Worm (Caenorhabditis elegans) whole organism, L2 larva: ENCODE data around the gene irld-9.

ENCODE experiments used
- ZK546.5 ChIP-seq: sonication (generic microtip); optimal IDR thresholded peaks from 2 replicates; lab custom pipeline; 2017; ENCODE audit warnings: missing biosample characterization, missing genetic modification characterization
- aly-2 ChIP-seq: fragments of 150-350 bp; optimal IDR thresholded peaks from 2 replicates; lab custom pipeline; 2014; ENCODE audit warnings: missing biosample characterization, missing genetic modification characterization
- dmd-4 ChIP-seq: sonication (generic microtip); optimal IDR thresholded peaks from 2 replicates; lab custom pipeline; 2017; ENCODE audit warnings: missing biosample characterization, missing genetic modification characterization
- fos-1 ChIP-seq: fragments of 150-350 bp; optimal IDR thresholded peaks from 2 replicates; lab custom pipeline; 2014; ENCODE audit warnings: missing biosample characterization, missing genetic modification characterization
- nhr-10 ChIP-seq: sonication (generic microtip); optimal IDR thresholded peaks from 2 replicates; lab custom pipeline; 2017; ENCODE audit warnings: missing biosample characterization, missing genetic modification characterization
- nhr-12 ChIP-seq: fragments of 150-350 bp; optimal IDR thresholded peaks from 2 replicates; lab custom pipeline; 2014; ENCODE audit warnings: missing biosample characterization, missing genetic modification characterization
- nhr-21 ChIP-seq: fragments of 150-350 bp; optimal IDR thresholded peaks from 2 replicates; lab custom pipeline; 2014; ENCODE audit warnings: missing biosample characterization, missing genetic modification characterization
- nhr-237 ChIP-seq: fragments of 150-350 bp; optimal IDR thresholded peaks from 2 replicates; lab custom pipeline; 2014; ENCODE audit warnings: missing biosample characterization, missing genetic modification characterization
- nhr-77 ChIP-seq: fragments of 150-350 bp; optimal IDR thresholded peaks from 2 replicates; lab custom pipeline; 2014; ENCODE audit warnings: missing biosample characterization, missing genetic modification characterization
- skn-1 ChIP-seq: sonication (generic microtip); optimal IDR thresholded peaks from 2 replicates; lab custom pipeline; 2017; ENCODE audit warnings: missing biosample characterization, missing genetic modification characterization
- snpc-4 ChIP-seq: fragments of 150-350 bp; optimal IDR thresholded peaks from 2 replicates; lab custom pipeline; 2014; ENCODE audit warnings: missing biosample characterization, missing genetic modification characterization
- unc-55 ChIP-seq: fragments of 150-350 bp; sonication (generic microtip); optimal IDR thresholded peaks from 3 replicates; lab custom pipeline; 2014; ENCODE audit warnings: missing biosample characterization, missing genetic modification reagents, missing genetic modification characterization
- ztf-11 ChIP-seq: sonication (generic microtip); optimal IDR thresholded peaks from 2 replicates; lab custom pipeline; 2017; ENCODE audit warnings: missing biosample characterization, missing genetic modification characterization

DNA sequence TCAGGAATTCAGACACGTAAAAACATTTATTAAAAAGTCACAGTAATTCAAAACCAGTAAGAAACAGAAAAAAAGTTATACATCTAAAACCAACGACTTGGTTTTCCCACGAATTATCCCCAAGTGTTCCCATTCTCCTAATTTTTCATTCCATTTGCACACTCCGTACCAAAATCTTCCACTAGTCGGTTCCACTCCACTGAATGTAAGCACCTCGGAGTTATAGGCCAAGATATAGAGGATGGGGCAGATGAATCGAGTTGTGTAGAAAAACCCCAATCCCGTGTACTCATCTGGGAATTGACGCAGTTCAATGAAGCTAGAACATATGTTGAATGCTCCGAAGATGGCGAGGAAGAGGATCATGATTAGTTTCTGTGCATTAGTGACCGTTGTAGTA, 48.5 kb upstream of the irld-9 start:
- TF ChIP-seq aly-2 (tag; lab: Kevin White, UChicago) = no peak
- TF ChIP-seq nhr-237 (tag; lab: Kevin White, UChicago) = no peak
- no peak for TF ChIP-seq nhr-21 (tag; lab: Kevin White, UChicago)
- TF ChIP-seq nhr-77 (tag; lab: Kevin White, UChicago) = no peak
- TF ChIP-seq nhr-12 (tag; lab: Kevin White, UChicago) = no peak
- TF ChIP-seq skn-1 (tag; lab: Kevin White, UChicago) = no peak
- no peak for TF ChIP-seq snpc-4
- no peak for TF ChIP-seq fos-1 (tag; lab: Kevin White, UChicago)
- TF ChIP-seq nhr-10 (tag; lab: Kevin White, UChicago) = no peak
- TF ChIP-seq unc-55 (GFP tag; lab: Kevin White, UChicago) = no peak
- TF ChIP-seq dmd-4 (tag; lab: Kevin White, UChicago) = no peak
- TF ChIP-seq ZK546.5 (tag; lab: Kevin White, UChicago) = no peak
- no peak for TF ChIP-seq ztf-11 (tag; lab: Kevin White, UChicago)
